Worm (Caenorhabditis elegans): ENCODE measurements around the gene T09A5.4.
A peak's percentile ranks its signal among the peaks of the same experiment; 100 is the strongest.

Gene T09A5.4

DNA sequence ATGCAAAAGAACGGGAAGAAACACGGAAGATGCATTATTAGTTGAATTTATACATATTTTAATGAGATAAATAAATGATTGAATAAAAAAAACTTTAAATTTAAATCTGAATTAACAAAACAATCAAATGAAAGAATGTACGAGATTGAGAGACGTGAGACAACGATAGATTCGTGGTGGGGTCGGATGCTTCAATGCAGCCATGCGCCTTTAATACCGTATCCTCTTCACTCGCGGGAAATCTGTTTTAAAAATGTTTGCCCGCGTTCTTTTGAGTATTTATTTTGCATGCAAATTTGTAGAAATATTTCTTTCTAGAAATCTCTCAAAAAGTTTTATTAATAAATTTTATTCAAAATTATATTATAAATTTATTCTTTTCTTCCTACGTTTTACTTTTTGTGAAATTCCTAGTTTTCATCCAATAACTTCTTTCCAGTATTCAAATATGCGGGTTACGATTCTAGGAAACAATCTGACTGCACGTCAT is 34.4 kb downstream of the T09A5.4 start, which contains the start of gene perm-1:
TSS of gene perm-1 (plus strand) at position 440 of the 490 bp plus-strand sequence.
- TF ChIP-seq lsy-2 (tag; optimal IDR thresholded peaks at IDR 0.05) (peak in 1 of 2 experiments; percentile 46), ceh-88 (GFP tag; IDR thresholded peaks at IDR 0.05) (no peak)

DNA sequence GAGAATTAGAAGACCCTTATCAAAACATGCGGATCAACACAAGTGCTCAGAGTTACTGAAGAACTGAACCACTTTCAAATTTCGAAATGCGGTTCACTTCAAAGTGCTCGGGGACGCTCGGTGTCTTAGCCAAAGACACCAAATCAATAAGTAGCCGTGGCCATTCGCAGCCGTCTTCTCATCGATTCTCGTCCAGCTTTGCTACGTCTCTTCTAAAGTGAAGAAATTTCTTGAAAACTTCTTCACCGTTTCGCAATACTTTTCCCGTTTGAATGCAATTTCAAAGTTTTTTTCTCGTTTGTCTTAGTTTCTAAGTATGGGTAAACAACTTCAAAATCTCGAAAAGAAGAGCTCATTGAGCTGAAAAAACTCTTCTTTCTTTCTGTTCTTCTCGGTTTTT is 38.9 kb downstream of the T09A5.4 start:
- TF ChIP-seq lin-14 (GFP tag; optimal IDR thresholded peaks at IDR 0.05) (peak; percentile 78), lin-35 (GFP tag; optimal IDR thresholded peaks at IDR 0.05) (peak in 1 of 2 experiments; percentile 16), C16A3.4 (tag; optimal IDR thresholded peaks at IDR 0.05) (no peak), F16B12.6 (tag; optimal IDR thresholded peaks at IDR 0.05) (peak; percentile 14), fkh-10 (GFP tag; optimal IDR thresholded peaks at IDR 0.05) (peak; percentile 29), fkh-8 (tag; optimal IDR thresholded peaks at IDR 0.05) (peak; percentile 8), nhr-71 (tag; optimal IDR thresholded peaks at IDR 0.05) (peak; percentile 6), efl-1 (optimal IDR thresholded peaks at IDR 0.05) (peak; percentile 2 to 3), efl-1 (GFP tag; optimal IDR thresholded peaks at IDR 0.05 in 1 of 2) (no peak), swsn-7 (tag; optimal IDR thresholded peaks at IDR 0.05) (no peak), lsy-2 (tag; optimal IDR thresholded peaks at IDR 0.05) (peak; percentile 6 to 37), ceh-82 (tag; optimal IDR thresholded peaks at IDR 0.05) (peak; percentile 12 to 68 (median 22))

DNA sequence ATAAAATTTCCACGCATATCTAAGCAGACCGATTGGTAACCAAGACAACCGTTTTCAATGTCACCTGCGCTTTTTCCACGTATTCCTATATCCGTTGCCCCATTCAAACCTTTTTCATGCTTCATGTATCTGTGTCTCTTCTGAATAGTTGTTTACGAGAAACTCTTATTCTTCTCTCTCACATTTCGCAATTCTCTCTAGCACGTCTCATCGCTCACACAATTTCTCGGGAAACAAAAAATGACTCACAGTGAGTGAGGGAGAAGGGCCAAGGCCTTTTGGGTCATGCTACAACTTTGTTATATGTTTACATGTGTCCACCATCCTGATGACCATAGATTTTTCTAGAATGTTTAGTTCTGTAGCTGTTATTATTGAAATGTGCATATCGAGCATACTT is 41.3 kb downstream of the T09A5.4 start:
- no peak for TF ChIP-seq mdl-1 (tag; optimal IDR thresholded peaks at IDR 0.05)
- TF ChIP-seq zip-4 (GFP tag; optimal IDR thresholded peaks at IDR 0.05), result peak; percentile 57
- TF ChIP-seq egl-27 (tag; optimal IDR thresholded peaks at IDR 0.05), result peak; percentile 7 to 11
- peak; percentile 70 for TF ChIP-seq nhr-47 (tag; optimal IDR thresholded peaks at IDR 0.05)
- peak; percentile 56 for TF ChIP-seq snu-23 (GFP tag; optimal IDR thresholded peaks at IDR 0.05)
- TF ChIP-seq ztf-4 (tag; optimal IDR thresholded peaks at IDR 0.05), result peak; percentile 46
- peak; percentile 70 for TF ChIP-seq skn-1 (tag; optimal IDR thresholded peaks at IDR 0.05)
- TF ChIP-seq sox-4 (tag; optimal IDR thresholded peaks at IDR 0.05), result peak; percentile 22
- TF ChIP-seq C16A3.4 (tag; optimal IDR thresholded peaks at IDR 0.05), result peak; percentile 9
- TF ChIP-seq sptf-1 (tag; optimal IDR thresholded peaks at IDR 0.05), result no peak
- no peak for TF ChIP-seq ceh-63 (GFP tag; optimal IDR thresholded peaks at IDR 0.05)
- peak; percentile 50 for TF ChIP-seq pax-3 (tag; optimal IDR thresholded peaks at IDR 0.05)
- TF ChIP-seq fos-1 (tag; optimal IDR thresholded peaks at IDR 0.05), result peak; percentile 67
- TF ChIP-seq grh-1 (GFP tag; IDR thresholded peaks at IDR 0.05), result no peak
- peak; percentile 82 for TF ChIP-seq mep-1 (tag; optimal IDR thresholded peaks at IDR 0.05)
- TF ChIP-seq snpc-4 (tag; optimal IDR thresholded peaks at IDR 0.05), result peak; percentile 28
- peak; percentile 54 for TF ChIP-seq nhr-20 (tag; optimal IDR thresholded peaks at IDR 0.05)
- peak; percentile 25 for TF ChIP-seq fkh-10 (GFP tag; optimal IDR thresholded peaks at IDR 0.05)
- peak; percentile 83 for TF ChIP-seq nhr-71 (tag; optimal IDR thresholded peaks at IDR 0.05)
- TF ChIP-seq ceh-88 (GFP tag; IDR thresholded peaks at IDR 0.05), result no peak
- TF ChIP-seq nhr-90 (tag; optimal IDR thresholded peaks at IDR 0.05; ENCODE audit: poor library complexity), result no peak
- peak; percentile 33 for TF ChIP-seq rnt-1 (tag; optimal IDR thresholded peaks at IDR 0.05)
- TF ChIP-seq nhr-237 (tag; optimal IDR thresholded peaks at IDR 0.05), result peak; percentile 25
- peak in 1 of 2 experiments; percentile 38 for TF ChIP-seq lin-35 (GFP tag; optimal IDR thresholded peaks at IDR 0.05)
- peak; percentile 22 for TF ChIP-seq blmp-1 (tag; optimal IDR thresholded peaks at IDR 0.05)
- TF ChIP-seq nhr-11 (tag; optimal IDR thresholded peaks at IDR 0.05), result peak; percentile 42
- peak; percentile 37 for TF ChIP-seq swsn-7 (tag; optimal IDR thresholded peaks at IDR 0.05)
- TF ChIP-seq hlh-17 (GFP tag; optimal IDR thresholded peaks at IDR 0.05; ENCODE audit: borderline replicate concordance), result no peak
- peak; percentile 67 for TF ChIP-seq jun-1 (tag; optimal IDR thresholded peaks at IDR 0.05)
- TF ChIP-seq lsy-2 (tag; optimal IDR thresholded peaks at IDR 0.05), result peak; percentile 43 to 68
- TF ChIP-seq dsc-1 (tag; optimal IDR thresholded peaks at IDR 0.05), result peak; percentile 16
- no peak for TF ChIP-seq pqm-1 (tag; optimal IDR thresholded peaks at IDR 0.05)
- TF ChIP-seq efl-1 (optimal IDR thresholded peaks at IDR 0.05), result peak; percentile 14 to 37
- TF ChIP-seq efl-1 (GFP tag; optimal IDR thresholded peaks at IDR 0.05 in 1 of 2), result no peak
- TF ChIP-seq xbp-1 (tag; optimal IDR thresholded peaks at IDR 0.05), result peak; percentile 31
- TF ChIP-seq ceh-82 (tag; optimal IDR thresholded peaks at IDR 0.05), result peak in 2 of 3 experiments; percentile 9 to 63
- peak in 1 of 3 experiments; percentile 17 for TF ChIP-seq dpl-1 (GFP tag; optimal IDR thresholded peaks at IDR 0.05)
- TF ChIP-seq fkh-8 (tag; optimal IDR thresholded peaks at IDR 0.05), result peak; percentile 98
- TF ChIP-seq lin-14 (GFP tag; optimal IDR thresholded peaks at IDR 0.05), result peak; percentile 86
- no peak for TF ChIP-seq elt-2 (tag; optimal IDR thresholded peaks at IDR 0.05)
